Fruit fly (Drosophila melanogaster) whole organism, embryonic: ENCODE results near the gene CG14400.

Experiments
- Antp ChIP-seq: fragments of 200-800 bp; sonication (Bioruptor generic); optimal IDR thresholded peaks from 3 replicates; lab custom pipeline; 2016; ENCODE audit warnings: missing biosample characterization, missing genetic modification characterization
- B-H1 ChIP-seq: fragments of 200-800 bp; sonication (Bioruptor generic); IDR thresholded peaks from 3 replicates; pipeline ENCODE4 v1.3.6; 2022; ENCODE audit warnings: missing biosample characterization, missing genetic modification characterization
- Bteb2 ChIP-seq: fragments of 200-800 bp; sonication (Bioruptor generic); optimal IDR thresholded peaks from 2 replicates; lab custom pipeline; 2016; ENCODE audit warnings: missing biosample characterization, missing genetic modification characterization
- CG10147 ChIP-seq: fragments of 200-800 bp; sonication (Bioruptor generic); optimal IDR thresholded peaks from 2 replicates; lab custom pipeline; 2019; ENCODE audit warnings: missing biosample characterization, mild to moderate bottlenecking, missing genetic modification characterization, moderate library complexity
- CG10654 ChIP-seq: fragments of 200-800 bp; sonication (Bioruptor generic); optimal IDR thresholded peaks from 2 replicates; lab custom pipeline; 2016; ENCODE audit warnings: missing biosample characterization, missing genetic modification characterization
- CG11504 ChIP-seq: fragments of 200-800 bp; sonication (Bioruptor generic); optimal IDR thresholded peaks from 3 replicates; lab custom pipeline; 2019; ENCODE audit warnings: missing biosample characterization, mild to moderate bottlenecking, missing genetic modification characterization, moderate library complexity
- CG12071 ChIP-seq: fragments of 200-800 bp; sonication (Bioruptor generic); optimal IDR thresholded peaks from 3 replicates; lab custom pipeline; 2018; ENCODE audit warnings: missing biosample characterization, mild to moderate bottlenecking, missing genetic modification characterization
- CG13424 ChIP-seq: fragments of 200-800 bp; sonication (Bioruptor generic); optimal IDR thresholded peaks from 2 replicates; lab custom pipeline; 2019; ENCODE audit warnings: missing biosample characterization, mild to moderate bottlenecking, missing genetic modification characterization, moderate library complexity
- CG1602 ChIP-seq: fragments of 200-800 bp; sonication (Bioruptor generic); optimal IDR thresholded peaks from 3 replicates; lab custom pipeline; 2016; ENCODE audit warnings: missing biosample characterization, missing genetic modification characterization
- CG1647 ChIP-seq: fragments of 200-800 bp; sonication (Bioruptor generic); optimal IDR thresholded peaks from 3 replicates; lab custom pipeline; 2016; ENCODE audit warnings: missing biosample characterization, missing genetic modification characterization
- CG17328 ChIP-seq: fragments of 200-800 bp; sonication (Bioruptor generic); IDR thresholded peaks from 2 replicates; pipeline ENCODE4 v1.3.6; 2022; ENCODE audit warnings: missing biosample characterization, missing genetic modification characterization
- CG17912 ChIP-seq: fragments of 200-800 bp; sonication (Bioruptor generic); optimal IDR thresholded peaks from 2 replicates; lab custom pipeline; 2018; ENCODE audit warnings: missing biosample characterization, mild to moderate bottlenecking, missing genetic modification characterization
- CG3163 ChIP-seq: fragments of 200-800 bp; sonication (Bioruptor generic); optimal IDR thresholded peaks from 3 replicates; lab custom pipeline; 2016; ENCODE audit warnings: missing biosample characterization, missing genetic modification characterization
- CG34422 ChIP-seq: fragments of 200-800 bp; sonication (Bioruptor generic); IDR thresholded peaks from 3 replicates; pipeline ENCODE4 v1.3.6; 2022; ENCODE audit warnings: missing biosample characterization, missing genetic modification characterization
- CG43689 ChIP-seq: fragments of 200-800 bp; sonication (Bioruptor generic); IDR thresholded peaks from 2 replicates; pipeline ENCODE4 v1.3.6; 2022; ENCODE audit warnings: missing biosample characterization, missing genetic modification characterization
- CG4730 ChIP-seq: fragments of 200-800 bp; sonication (Bioruptor generic); IDR thresholded peaks from 2 replicates; pipeline ENCODE4 v1.3.6; 2022; ENCODE audit warnings: missing biosample characterization, missing genetic modification characterization
- CG5245 ChIP-seq: fragments of 200-800 bp; sonication (Bioruptor generic); optimal IDR thresholded peaks from 3 replicates; lab custom pipeline; 2016; ENCODE audit warnings: missing biosample characterization, missing genetic modification characterization
- CG6254 ChIP-seq: fragments of 200-800 bp; sonication (Bioruptor generic); optimal IDR thresholded peaks from 3 replicates; lab custom pipeline; 2017; ENCODE audit warnings: mild to moderate bottlenecking, missing biosample characterization, missing genetic modification reagents, missing genetic modification characterization
- CG8478 ChIP-seq: fragments of >200 bp; optimal IDR thresholded peaks from 2 replicates; lab custom pipeline; 2018
- CG9817 ChIP-seq: fragments of 200-800 bp; sonication (Bioruptor generic); optimal IDR thresholded peaks from 2 replicates; lab custom pipeline; 2018; ENCODE audit warnings: missing biosample characterization, mild to moderate bottlenecking, missing genetic modification characterization, moderate library complexity
- Dip2 ChIP-seq: fragments of 200-800 bp; sonication (Bioruptor generic); IDR thresholded peaks from 2 replicates; pipeline ENCODE4 v1.3.6; 2022; ENCODE audit warnings: missing biosample characterization, missing genetic modification characterization
- Dip3 ChIP-seq: fragments of 200-800 bp; sonication (Bioruptor generic); optimal IDR thresholded peaks from 3 replicates; lab custom pipeline; 2016; ENCODE audit warnings: missing biosample characterization, missing genetic modification characterization
- Ets97D ChIP-seq: fragments of 200-800 bp; sonication (Bioruptor generic); optimal IDR thresholded peaks from 3 replicates; lab custom pipeline; 2016; ENCODE audit warnings: missing biosample characterization, missing genetic modification characterization
- HLH54F ChIP-seq: fragments of 200-800 bp; sonication (Bioruptor generic); optimal IDR thresholded peaks from 3 replicates; lab custom pipeline; 2016; ENCODE audit warnings: missing biosample characterization, missing genetic modification characterization
- HLHmδ ChIP-seq: fragments of 200-800 bp; sonication (Bioruptor generic); optimal IDR thresholded peaks from 2 replicates; lab custom pipeline; 2018; ENCODE audit warnings: missing biosample characterization, mild to moderate bottlenecking, missing genetic modification characterization, moderate library complexity
- Hand ChIP-seq: fragments of 200-800 bp; sonication (Bioruptor generic); optimal IDR thresholded peaks from 2 replicates; lab custom pipeline; 2017; ENCODE audit warnings: mild to moderate bottlenecking, missing biosample characterization, missing genetic modification reagents, missing genetic modification characterization
- HmgZ ChIP-seq: fragments of 200-800 bp; sonication (Bioruptor generic); optimal IDR thresholded peaks from 2 replicates; lab custom pipeline; 2018; ENCODE audit warnings: missing biosample characterization, mild to moderate bottlenecking, missing genetic modification characterization
- Hr3 ChIP-seq: fragments of 200-800 bp; sonication (Bioruptor generic); optimal IDR thresholded peaks from 3 replicates; lab custom pipeline; 2016; ENCODE audit warnings: missing biosample characterization, missing genetic modification characterization
- Nf-YA ChIP-seq: fragments of 200-800 bp; sonication (Bioruptor generic); IDR thresholded peaks from 2 replicates; pipeline ENCODE4 v1.3.6; 2022; ENCODE audit warnings: missing biosample characterization, missing genetic modification characterization
- Sox102F ChIP-seq: fragments of 200-800 bp; sonication (Bioruptor generic); optimal IDR thresholded peaks from 2 replicates; lab custom pipeline; 2018; ENCODE audit warnings: missing biosample characterization, mild to moderate bottlenecking, missing genetic modification characterization, moderate library complexity
- Sry-δ ChIP-seq: fragments of 200-800 bp; sonication (Bioruptor generic); optimal IDR thresholded peaks from 2 replicates; lab custom pipeline; 2016; ENCODE audit warnings: missing biosample characterization, missing genetic modification characterization
- ab ChIP-seq: fragments of 200-800 bp; sonication (Bioruptor generic); optimal IDR thresholded peaks from 2 replicates; lab custom pipeline; 2016; ENCODE audit warnings: missing biosample characterization, missing genetic modification characterization
- al ChIP-seq: fragments of 200-800 bp; sonication (Bioruptor generic); IDR thresholded peaks from 2 replicates; pipeline ENCODE4 v1.3.6; 2022; ENCODE audit warnings: missing biosample characterization, missing genetic modification characterization
- ash1 ChIP-seq: fragments of 200-800 bp; sonication (Bioruptor generic); optimal IDR thresholded peaks from 2 replicates; lab custom pipeline; 2018; ENCODE audit warnings: missing biosample characterization, mild to moderate bottlenecking, missing genetic modification characterization
- bigmax ChIP-seq: fragments of 200-800 bp; sonication (Bioruptor generic); optimal IDR thresholded peaks from 2 replicates; lab custom pipeline; 2018; ENCODE audit warnings: missing biosample characterization, mild to moderate bottlenecking, missing genetic modification characterization
- cg ChIP-seq: fragments of 200-800 bp; sonication (Bioruptor generic); optimal IDR thresholded peaks from 3 replicates; lab custom pipeline; 2019; ENCODE audit warnings: missing biosample characterization, mild to moderate bottlenecking, missing genetic modification characterization, moderate library complexity
- crol ChIP-seq: fragments of 200-800 bp; sonication (Bioruptor generic); IDR thresholded peaks from 2 replicates; pipeline ENCODE4 v1.3.6; 2022; ENCODE audit warnings: missing biosample characterization, missing genetic modification characterization
- da ChIP-seq: fragments of 200-800 bp; sonication (Bioruptor generic); optimal IDR thresholded peaks from 2 replicates; lab custom pipeline; 2016; ENCODE audit warnings: missing biosample characterization, missing genetic modification characterization
- danr ChIP-seq: fragments of 200-800 bp; sonication (Bioruptor generic); IDR thresholded peaks from 2 replicates; pipeline ENCODE4 v1.3.6; 2022; ENCODE audit warnings: missing biosample characterization, missing genetic modification characterization
- dimm ChIP-seq: fragments of 200-800 bp; sonication (Bioruptor generic); IDR thresholded peaks from 2 replicates; pipeline ENCODE4 v1.3.6; 2022; ENCODE audit warnings: missing biosample characterization, missing genetic modification characterization
- en ChIP-seq: fragments of 200-800 bp; sonication (Bioruptor generic); optimal IDR thresholded peaks from 2 replicates; lab custom pipeline; 2016; ENCODE audit warnings: missing biosample characterization, missing genetic modification characterization
- exex ChIP-seq: fragments of 200-800 bp; sonication (Bioruptor generic); optimal IDR thresholded peaks from 4 replicates; lab custom pipeline; 2018; ENCODE audit warnings: missing biosample characterization, mild to moderate bottlenecking, missing genetic modification characterization, moderate library complexity
- grau ChIP-seq: fragments of 200-800 bp; optimal IDR thresholded peaks from 3 replicates; lab custom pipeline; 2019; ENCODE audit warnings: missing biosample characterization, mild to moderate bottlenecking, missing genetic modification characterization, moderate library complexity
- gro ChIP-seq: fragments of 200-800 bp; sonication (Bioruptor generic); optimal IDR thresholded peaks from 2 replicates; lab custom pipeline; 2016; ENCODE audit warnings: missing biosample characterization, missing genetic modification characterization
- gsb ChIP-seq: fragments of 200-800 bp; sonication (Bioruptor generic); IDR thresholded peaks from 2 replicates; pipeline ENCODE4 v1.3.6; 2022; ENCODE audit warnings: missing biosample characterization, missing genetic modification characterization
- h ChIP-seq: fragments of >200 bp; optimal IDR thresholded peaks from 2 replicates; lab custom pipeline; 2017
- inv ChIP-seq: fragments of 200-800 bp; sonication (Bioruptor generic); IDR thresholded peaks from 2 replicates; pipeline ENCODE4 v1.3.6; 2022; ENCODE audit warnings: missing biosample characterization, missing genetic modification characterization; ENCODE audit not compliant: partially characterized antibody
- mirr ChIP-seq: fragments of 200-800 bp; sonication (Bioruptor generic); optimal IDR thresholded peaks from 3 replicates; lab custom pipeline; 2018; ENCODE audit warnings: missing biosample characterization, mild to moderate bottlenecking, missing genetic modification characterization
- slou ChIP-seq: fragments of 200-800 bp; sonication (Bioruptor generic); optimal IDR thresholded peaks from 3 replicates; lab custom pipeline; 2016; ENCODE audit warnings: missing biosample characterization, missing genetic modification characterization
- sug ChIP-seq: fragments of 200-800 bp; optimal IDR thresholded peaks from 2 replicates; lab custom pipeline; 2019; ENCODE audit warnings: missing biosample characterization, mild to moderate bottlenecking, missing genetic modification characterization, moderate library complexity
- twi ChIP-seq: fragments of 200-800 bp; optimal IDR thresholded peaks from 2 replicates; lab custom pipeline; 2019; ENCODE audit warnings: missing biosample characterization, mild to moderate bottlenecking, missing genetic modification characterization, moderate library complexity
- unc-4 ChIP-seq: fragments of 200-800 bp; sonication (Bioruptor generic); IDR thresholded peaks from 2 replicates; pipeline ENCODE4 v1.3.6; 2022; ENCODE audit warnings: missing biosample characterization, missing genetic modification characterization; ENCODE audit not compliant: partially characterized antibody

Gene CG14400

DNA sequence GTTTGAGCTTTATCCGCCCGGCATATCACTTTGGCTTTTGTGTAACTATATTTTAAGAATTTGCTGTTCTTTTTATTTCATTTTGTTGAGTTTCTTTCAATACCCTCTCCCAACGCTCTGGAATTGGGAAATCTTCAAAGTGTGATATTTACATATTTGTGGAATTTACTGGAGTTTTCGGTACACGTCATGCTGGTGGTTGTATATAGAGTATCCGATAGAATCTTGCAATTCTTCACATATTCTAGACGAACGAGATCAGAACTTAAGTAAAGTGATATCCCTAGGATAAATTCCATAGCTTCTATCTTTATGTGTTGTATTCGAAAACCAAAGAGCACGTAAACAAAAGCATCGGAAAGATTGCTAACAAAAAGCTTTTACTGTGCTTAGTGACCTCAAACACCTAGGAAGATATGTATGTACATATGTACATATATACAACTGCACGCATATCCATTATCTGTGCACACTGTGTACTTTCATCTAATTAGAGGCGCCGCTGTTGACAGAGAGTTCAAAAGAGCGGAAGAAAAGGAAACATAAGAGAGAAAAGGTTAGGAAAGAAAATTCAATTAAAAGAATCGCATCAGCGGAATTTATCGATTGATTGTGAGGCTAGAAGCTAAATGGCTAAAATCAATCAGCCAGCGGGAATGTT, 39.1 kb upstream of the CG14400 start (continued):
- no peak for TF ChIP-seq CG9817 (tag; lab: Kevin White, UChicago)
- no peak for TF ChIP-seq CG17328 (GFP tag; lab: Robert Waterston, UW)
- TF ChIP-seq gro = peak; percentile 11
- peak; percentile 51 for TF ChIP-seq exex (tag; lab: Kevin White, UChicago)
- no peak for TF ChIP-seq Hr3 (GFP tag; lab: Kevin White, UChicago)
- TF ChIP-seq Dip3 (GFP tag; lab: Kevin White, UChicago) = no peak
- TF ChIP-seq al = no peak
- no peak for TF ChIP-seq twi (tag; lab: Kevin White, UChicago)
- peak; percentile 33 for TF ChIP-seq bigmax (GFP tag; lab: Kevin White, UChicago)
- TF ChIP-seq CG43689 (GFP tag; lab: Robert Waterston, UW) = no peak
- no peak for TF ChIP-seq HLH54F (GFP tag; lab: Kevin White, UChicago)
- no peak for TF ChIP-seq da (GFP tag; lab: Kevin White, UChicago)
- TF ChIP-seq Ets97D (GFP tag; lab: Kevin White, UChicago) = no peak
- no peak for TF ChIP-seq CG4730 (GFP tag; lab: Robert Waterston, UW)
- no peak for TF ChIP-seq CG1602 (GFP tag; lab: Kevin White, UChicago)
- no peak for TF ChIP-seq ab (GFP tag; lab: Kevin White, UChicago)
- no peak for TF ChIP-seq Sry-δ (GFP tag; lab: Kevin White, UChicago)
- TF ChIP-seq CG13424 = peak; percentile 62
- no peak for TF ChIP-seq gsb
- no peak for TF ChIP-seq CG5245
- no peak for TF ChIP-seq cg (GFP tag; lab: Kevin White, UChicago)
- TF ChIP-seq CG3163 (GFP tag; lab: Kevin White, UChicago) = no peak
- peak; percentile 73 for TF ChIP-seq HLHmδ (GFP tag; lab: Kevin White, UChicago)
- TF ChIP-seq en (GFP tag; lab: Kevin White, UChicago) = no peak
- TF ChIP-seq Antp (GFP tag; lab: Kevin White, UChicago) = no peak
- no peak for TF ChIP-seq CG10654
- TF ChIP-seq CG17912 = peak; percentile 93
- no peak for TF ChIP-seq h
- peak; percentile 5 for TF ChIP-seq sug (tag; lab: Kevin White, UChicago)
- TF ChIP-seq Dip2 (GFP tag; lab: Robert Waterston, UW) = no peak
- peak; percentile 39 for TF ChIP-seq Sox102F (GFP tag; lab: Kevin White, UChicago)
- no peak for TF ChIP-seq CG34422
- TF ChIP-seq slou (GFP tag; lab: Kevin White, UChicago) = no peak
- peak; percentile 13 for TF ChIP-seq ash1
- no peak for TF ChIP-seq danr
- TF ChIP-seq HmgZ = no peak
- TF ChIP-seq CG12071 (GFP tag; lab: Kevin White, UChicago) = peak; percentile 84
- no peak for TF ChIP-seq CG1647 (GFP tag; lab: Kevin White, UChicago)
- peak; percentile 62 for TF ChIP-seq mirr (GFP tag; lab: Kevin White, UChicago)
- no peak for TF ChIP-seq Bteb2 (GFP tag; lab: Kevin White, UChicago)
- TF ChIP-seq dimm (GFP tag; lab: Robert Waterston, UW) = no peak
- TF ChIP-seq inv (GFP tag; lab: Robert Waterston, UW) = no peak
- TF ChIP-seq B-H1 (GFP tag; lab: Robert Waterston, UW) = no peak; the same call in 2 of the 3 replicates
- no peak for TF ChIP-seq CG8478 (lab: Kevin White, UChicago)
- TF ChIP-seq CG10147 = no peak
- no peak for TF ChIP-seq grau (tag; lab: Kevin White, UChicago)
- no peak for TF ChIP-seq Hand (GFP tag; lab: Kevin White, UChicago)
- no peak for TF ChIP-seq unc-4 (GFP tag; lab: Robert Waterston, UW)
- TF ChIP-seq crol (GFP tag; lab: Robert Waterston, UW) = no peak
- peak; percentile 10 for TF ChIP-seq CG11504 (tag; lab: Kevin White, UChicago)
- TF ChIP-seq CG6254 (GFP tag; lab: Kevin White, UChicago) = peak; percentile 34
- peak; percentile 46; the same call in 1 of the 2 replicates for TF ChIP-seq Nf-YA (GFP tag; lab: Robert Waterston, UW)
